Worm (Caenorhabditis elegans): ENCODE data around the gene ctf-18.

Gene ctf-18

DNA sequence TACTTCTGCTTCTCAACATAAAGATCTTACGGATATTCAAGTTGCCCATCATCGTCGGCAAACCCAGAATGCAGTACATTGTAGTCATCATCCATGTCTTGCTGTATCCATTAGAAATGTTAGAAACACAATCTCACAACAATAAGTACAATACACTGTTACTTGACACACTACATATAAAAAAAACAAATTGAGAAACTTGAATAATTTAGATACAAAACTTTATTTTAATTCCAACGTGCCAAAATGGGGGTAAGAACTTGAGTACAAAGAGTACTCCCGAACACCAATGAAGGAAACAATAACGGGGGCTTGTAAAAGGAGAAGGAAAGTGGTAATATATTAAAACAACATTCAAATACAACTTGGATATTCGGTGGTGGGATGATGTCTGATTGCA, at the start of gene ctf-18:
Gene ctf-18, minus strand, starts transcription at position 101 of the 400 bp plus-strand sequence.
- no peak for TF ChIP-seq flt-1 (GFP tag; IDR thresholded peaks at IDR 0.05)
- TF ChIP-seq cog-1 (tag; optimal IDR thresholded peaks at IDR 0.05): no peak
- TF ChIP-seq ztf-29 (GFP tag; IDR thresholded peaks at IDR 0.05): no peak
- TF ChIP-seq ref-1 (GFP tag; conservative IDR thresholded peaks at IDR 0.05): no peak
- TF ChIP-seq klf-2 (GFP tag; conservative IDR thresholded peaks at IDR 0.05): no peak

DNA sequence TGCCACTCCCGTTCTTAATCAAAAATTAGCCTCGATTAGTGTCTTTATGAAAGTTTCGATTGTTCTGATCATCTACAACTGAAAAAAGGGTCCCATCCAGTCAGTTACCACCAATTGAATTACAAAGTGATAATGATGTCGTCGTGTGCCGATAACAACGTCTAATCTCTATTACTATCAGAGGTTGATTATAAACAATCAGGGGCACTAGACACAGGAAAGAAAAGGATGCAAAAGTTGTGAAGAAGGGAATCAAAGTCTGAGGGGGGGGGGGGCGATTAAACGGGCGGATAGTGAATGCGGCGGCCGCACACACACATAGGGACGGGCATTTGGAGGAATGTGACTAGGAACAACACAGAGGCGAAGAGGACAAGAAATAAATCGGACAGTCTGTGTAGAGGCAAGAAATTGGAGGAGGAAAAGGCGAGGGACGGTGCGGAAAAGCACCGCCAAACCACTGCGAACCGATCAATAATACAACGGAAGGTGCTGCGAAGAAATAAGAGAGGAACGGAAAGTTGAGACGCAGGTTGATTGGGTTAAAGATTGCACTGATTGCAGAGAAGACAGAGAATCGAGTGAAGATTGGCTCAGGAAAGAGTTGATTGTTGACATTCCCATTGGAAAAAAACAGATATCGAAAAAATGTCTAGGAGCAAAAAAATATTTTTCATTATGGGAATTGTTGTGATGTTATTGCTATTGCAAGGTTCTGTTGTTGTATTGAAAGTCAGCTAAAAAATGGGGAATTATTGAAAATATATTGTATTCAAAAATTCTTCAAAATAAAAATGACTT, 48.7 kb upstream of the ctf-18 start:
- TF ChIP-seq ztf-23 (GFP tag; IDR thresholded peaks at IDR 0.05) (peak; percentile 55; the same call in 1 of the 2 replicates), T22C8.4 (GFP tag; IDR thresholded peaks at IDR 0.05) (peak; percentile 73), cog-1 (tag; optimal IDR thresholded peaks at IDR 0.05) (peak; percentile 2), flt-1 (GFP tag; IDR thresholded peaks at IDR 0.05) (no peak), tab-1 (GFP tag; IDR thresholded peaks at IDR 0.05) (0 out of 2 replicates have a peak, but pooled peaks have one; percentile 45)

DNA sequence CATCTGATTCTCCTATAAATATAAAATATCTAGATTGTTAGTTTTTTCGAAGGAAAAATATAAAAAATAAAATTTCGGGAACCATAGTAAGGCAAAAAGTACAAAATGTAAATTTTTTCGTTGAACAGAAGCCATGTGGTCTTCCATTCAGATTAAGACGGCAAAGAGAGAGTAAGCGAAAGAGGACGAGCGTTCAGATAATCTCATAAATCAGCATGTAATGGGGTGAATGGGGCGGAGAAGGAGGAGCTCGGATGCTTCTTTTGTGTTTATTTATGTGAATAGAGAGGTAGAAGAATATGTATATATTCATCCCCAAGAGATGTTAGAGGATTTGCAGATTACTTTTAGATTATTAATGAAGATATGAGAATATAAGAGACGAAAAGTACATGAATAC, 47.9 kb upstream of the ctf-18 start, which contains the start of gene pxf-1:
Gene pxf-1, minus strand, starts transcription at position 14 of the 400 bp plus-strand sequence.
- TF ChIP-seq flt-1 (GFP tag; IDR thresholded peaks at IDR 0.05) (no peak), tab-1 (GFP tag; IDR thresholded peaks at IDR 0.05) (no peak), klf-2 (GFP tag; conservative IDR thresholded peaks at IDR 0.05) (no peak), ztf-29 (GFP tag; IDR thresholded peaks at IDR 0.05) (no peak), ztf-23 (GFP tag; IDR thresholded peaks at IDR 0.05) (no peak), T22C8.4 (GFP tag; IDR thresholded peaks at IDR 0.05) (no peak), cog-1 (tag; optimal IDR thresholded peaks at IDR 0.05) (no peak), ref-1 (GFP tag; conservative IDR thresholded peaks at IDR 0.05) (no peak), med-1 (GFP tag; optimal IDR thresholded peaks at IDR 0.05; ENCODE audit: insufficient read depth) (no peak)

DNA sequence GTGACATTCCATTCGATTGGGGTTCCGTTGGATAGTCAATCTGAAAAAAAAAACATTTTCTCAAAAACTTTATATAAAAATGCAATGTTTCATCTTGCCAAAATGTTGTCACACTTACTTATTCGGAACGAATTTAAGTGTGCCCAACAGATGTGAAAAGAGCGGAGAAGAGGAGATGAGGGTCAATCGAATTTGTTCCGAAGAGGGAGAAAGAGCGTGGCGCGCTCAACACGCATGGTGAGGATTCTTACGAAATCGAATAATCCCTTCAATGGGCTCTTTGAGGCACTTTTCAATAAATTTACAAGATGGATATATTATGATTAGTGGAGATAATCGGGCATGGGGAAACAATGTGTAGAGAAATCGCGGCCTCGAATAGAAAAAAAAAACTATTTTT, 44.4 kb upstream of the ctf-18 start:
- TF ChIP-seq T22C8.4 (GFP tag; IDR thresholded peaks at IDR 0.05): no peak
- no peak for TF ChIP-seq ztf-23 (GFP tag; IDR thresholded peaks at IDR 0.05)
- TF ChIP-seq tab-1 (GFP tag; IDR thresholded peaks at IDR 0.05): no peak
- TF ChIP-seq med-1 (GFP tag; optimal IDR thresholded peaks at IDR 0.05; ENCODE audit: insufficient read depth): no peak
- TF ChIP-seq ztf-29 (GFP tag; IDR thresholded peaks at IDR 0.05): no peak
- TF ChIP-seq flt-1 (GFP tag; IDR thresholded peaks at IDR 0.05): no peak
- TF ChIP-seq cog-1 (tag; optimal IDR thresholded peaks at IDR 0.05): no peak
- no peak for TF ChIP-seq klf-2 (GFP tag; conservative IDR thresholded peaks at IDR 0.05)
- no peak for TF ChIP-seq ref-1 (GFP tag; conservative IDR thresholded peaks at IDR 0.05)

DNA sequence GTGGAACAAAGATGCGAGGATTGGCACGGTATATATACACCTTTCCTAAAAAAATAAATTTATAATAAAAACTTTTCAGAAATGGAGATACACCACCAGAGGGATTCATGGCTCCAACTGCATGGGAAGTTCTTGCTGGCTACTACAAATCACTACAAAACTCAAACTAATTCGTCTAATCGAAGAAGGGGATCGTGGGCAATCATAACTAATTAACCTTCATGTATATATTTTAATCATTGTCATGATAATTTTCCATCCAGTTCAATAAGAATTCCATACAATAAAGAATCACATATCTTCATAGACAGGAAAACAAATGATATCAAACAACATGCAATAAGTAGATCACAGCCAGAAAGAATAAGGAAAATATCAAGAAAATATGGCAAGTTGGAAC, 37.6 kb upstream of the ctf-18 start:
- TF ChIP-seq klf-2 (GFP tag; conservative IDR thresholded peaks at IDR 0.05) (no peak), flt-1 (GFP tag; IDR thresholded peaks at IDR 0.05) (0 out of 2 replicates have a peak, but pooled peaks have one; percentile 12), ztf-23 (GFP tag; IDR thresholded peaks at IDR 0.05) (no peak)

DNA sequence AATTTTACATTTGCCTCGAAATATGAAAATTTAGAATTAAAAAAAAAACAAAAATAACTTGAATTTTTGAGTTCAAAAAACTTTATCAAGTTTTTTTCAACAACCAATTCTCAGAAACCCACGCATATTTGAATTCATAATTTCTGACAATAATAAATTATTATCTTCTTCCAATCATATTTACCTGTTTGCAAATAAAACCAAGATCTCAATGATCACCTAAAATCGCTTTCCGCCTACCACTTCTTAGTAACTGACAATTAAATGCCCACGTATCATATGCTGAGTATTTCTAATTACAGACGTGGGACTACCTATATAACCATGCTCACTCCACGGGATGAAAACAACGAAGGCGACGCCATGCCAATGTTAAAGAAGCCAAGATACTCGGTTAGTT, 35.3 kb upstream of the ctf-18 start, which contains the start of gene pps-1:
Gene pps-1, plus strand, starts transcription at position 301 of the 400 bp plus-strand sequence.
- TF ChIP-seq tab-1 (GFP tag; IDR thresholded peaks at IDR 0.05) (no peak), ztf-29 (GFP tag; IDR thresholded peaks at IDR 0.05) (no peak), cog-1 (tag; optimal IDR thresholded peaks at IDR 0.05) (no peak), flt-1 (GFP tag; IDR thresholded peaks at IDR 0.05) (no peak), T22C8.4 (GFP tag; IDR thresholded peaks at IDR 0.05) (no peak), klf-2 (GFP tag; conservative IDR thresholded peaks at IDR 0.05) (no peak), med-1 (GFP tag; optimal IDR thresholded peaks at IDR 0.05; ENCODE audit: insufficient read depth) (no peak), ztf-23 (GFP tag; IDR thresholded peaks at IDR 0.05) (no peak), ref-1 (GFP tag; conservative IDR thresholded peaks at IDR 0.05) (no peak)

DNA sequence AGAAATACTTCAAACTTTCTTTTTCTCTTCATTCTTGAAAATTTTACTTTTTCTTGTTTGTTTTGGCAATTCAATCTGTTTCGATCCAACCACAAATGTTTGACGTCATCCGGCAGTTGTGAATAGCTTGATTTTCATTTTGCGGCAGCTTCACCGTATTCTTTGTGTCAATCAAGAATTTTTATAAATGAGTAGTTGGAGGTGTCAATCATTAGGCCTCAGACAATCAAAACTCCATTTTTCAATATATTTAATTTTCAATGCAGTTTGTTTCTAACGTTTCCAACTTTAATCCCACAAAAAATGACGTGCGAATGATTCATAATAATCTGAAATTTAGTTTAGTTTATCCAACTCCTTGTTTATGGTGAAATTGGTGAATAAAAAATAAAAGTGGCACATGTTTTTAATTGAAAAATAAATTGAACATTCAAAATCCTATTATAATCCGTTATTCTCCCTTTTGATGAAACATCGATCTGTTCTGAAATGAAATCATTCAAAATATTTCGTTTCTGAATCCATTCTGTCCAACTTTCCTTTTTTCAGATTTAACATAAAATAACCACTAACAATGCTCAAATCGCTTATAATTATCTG, 31.1 kb upstream of the ctf-18 start, which contains the start of gene ttr-53:
Gene ttr-53, plus strand, starts transcription at position 550 of the 600 bp plus-strand sequence.
- TF ChIP-seq T22C8.4 (GFP tag; IDR thresholded peaks at IDR 0.05) (no peak), flt-1 (GFP tag; IDR thresholded peaks at IDR 0.05) (no peak), klf-2 (GFP tag; conservative IDR thresholded peaks at IDR 0.05) (no peak), med-1 (GFP tag; optimal IDR thresholded peaks at IDR 0.05; ENCODE audit: insufficient read depth) (no peak), ztf-29 (GFP tag; IDR thresholded peaks at IDR 0.05) (no peak), cog-1 (tag; optimal IDR thresholded peaks at IDR 0.05) (no peak), ztf-23 (GFP tag; IDR thresholded peaks at IDR 0.05) (no peak), tab-1 (GFP tag; IDR thresholded peaks at IDR 0.05) (no peak), ref-1 (GFP tag; conservative IDR thresholded peaks at IDR 0.05) (no peak)

DNA sequence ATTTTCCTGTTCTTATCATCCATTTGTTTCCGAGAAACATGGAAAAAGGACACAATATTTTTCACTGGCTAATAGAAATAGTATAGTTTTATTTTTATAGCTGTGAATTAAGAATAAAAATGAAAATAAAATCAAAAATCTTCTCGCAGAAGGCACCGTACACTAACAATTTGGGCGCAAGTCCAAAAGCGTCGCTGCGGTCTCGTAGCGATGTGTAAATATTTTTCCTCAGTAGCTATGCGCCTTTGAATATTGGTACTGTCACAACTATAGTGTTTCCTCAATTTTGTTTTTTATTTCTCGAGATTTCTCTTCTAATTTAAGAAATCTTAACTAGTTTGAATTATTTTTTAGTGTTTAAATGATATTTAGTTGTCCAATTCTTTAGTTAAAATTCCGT, 30.6 kb upstream of the ctf-18 start:
- TF ChIP-seq klf-2 (GFP tag; conservative IDR thresholded peaks at IDR 0.05) (no peak), T22C8.4 (GFP tag; IDR thresholded peaks at IDR 0.05) (no peak), med-1 (GFP tag; optimal IDR thresholded peaks at IDR 0.05; ENCODE audit: insufficient read depth) (no peak), ztf-23 (GFP tag; IDR thresholded peaks at IDR 0.05) (no peak), cog-1 (tag; optimal IDR thresholded peaks at IDR 0.05) (no peak), tab-1 (GFP tag; IDR thresholded peaks at IDR 0.05) (no peak)

DNA sequence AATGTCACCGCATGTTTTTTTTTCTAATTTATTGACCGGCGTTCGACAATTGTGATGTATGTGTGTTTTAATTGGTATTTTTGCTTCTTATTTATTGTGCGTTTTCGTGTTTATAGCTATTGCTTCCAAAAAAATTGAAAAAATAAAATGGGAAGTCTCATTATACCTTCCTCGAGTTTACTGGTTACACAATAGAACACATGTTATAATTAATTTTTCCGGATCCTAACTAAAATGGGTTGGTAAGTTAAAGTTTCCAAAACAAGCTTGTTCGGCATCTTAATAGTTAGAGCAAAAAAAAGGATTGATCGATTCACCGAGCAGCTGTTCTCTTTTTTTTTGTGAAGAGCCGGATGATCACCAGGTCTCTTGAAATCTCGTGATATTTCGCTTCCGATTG, 29.0 kb upstream of the ctf-18 start, which contains the start of gene ttr-54:
Gene ttr-54, plus strand, starts transcription at position 301 of the 400 bp plus-strand sequence.
- TF ChIP-seq flt-1 (GFP tag; IDR thresholded peaks at IDR 0.05) (no peak), ztf-29 (GFP tag; IDR thresholded peaks at IDR 0.05) (no peak), ref-1 (GFP tag; conservative IDR thresholded peaks at IDR 0.05) (no peak), T22C8.4 (GFP tag; IDR thresholded peaks at IDR 0.05) (no peak), ztf-23 (GFP tag; IDR thresholded peaks at IDR 0.05) (no peak), tab-1 (GFP tag; IDR thresholded peaks at IDR 0.05) (no peak), cog-1 (tag; optimal IDR thresholded peaks at IDR 0.05) (no peak), med-1 (GFP tag; optimal IDR thresholded peaks at IDR 0.05; ENCODE audit: insufficient read depth) (no peak), klf-2 (GFP tag; conservative IDR thresholded peaks at IDR 0.05) (no peak)
